Worm (Caenorhabditis elegans) whole organism, mixed stage, embryonic: ENCODE measurements around the gene M03B6.4.
A peak's percentile ranks its signal among the peaks of the same experiment; 100 is the strongest.

Experiments
- M03D4.4 ChIP-seq: sonication (generic microtip); optimal IDR thresholded peaks from 2 replicates; lab custom pipeline; 2017; ENCODE audit warnings: mild to moderate bottlenecking, missing genetic modification characterization, missing compliant biosample characterization
- bed-3 ChIP-seq: fragments of 200-800 bp; sonication (Bioruptor generic); optimal IDR thresholded peaks from 3 replicates; lab custom pipeline; 2018; ENCODE audit warnings: mild to moderate bottlenecking, missing genetic modification characterization, moderate library complexity, missing compliant biosample characterization
- blmp-1 ChIP-seq: fragments of 150-350 bp; optimal IDR thresholded peaks from 2 replicates; lab custom pipeline; 2014; ENCODE audit warnings: missing biosample characterization, missing genetic modification characterization
- ceh-39 ChIP-seq: fragments of 150-350 bp; optimal IDR thresholded peaks from 2 replicates; lab custom pipeline; 2014; ENCODE audit warnings: missing biosample characterization, missing genetic modification characterization
- ceh-43 ChIP-seq: fragments of 200-800 bp; sonication (Bioruptor generic); optimal IDR thresholded peaks from 2 replicates; lab custom pipeline; 2018; ENCODE audit warnings: mild to moderate bottlenecking, missing genetic modification characterization, moderate library complexity, missing compliant biosample characterization
- ceh-83 ChIP-seq: fragments of 200-800 bp; sonication (Bioruptor generic); optimal IDR thresholded peaks from 2 replicates; lab custom pipeline; 2018; ENCODE audit warnings: mild to moderate bottlenecking, missing genetic modification characterization, missing compliant biosample characterization
- ces-1 ChIP-seq: fragments of 150-350 bp; optimal IDR thresholded peaks from 2 replicates; lab custom pipeline; 2014; ENCODE audit warnings: missing biosample characterization, missing genetic modification reagents, missing genetic modification characterization
- cnd-1 ChIP-seq: fragments of 200-800 bp; sonication (Bioruptor generic); optimal IDR thresholded peaks from 2 replicates; lab custom pipeline; 2018; ENCODE audit warnings: mild to moderate bottlenecking, missing genetic modification characterization, missing compliant biosample characterization
- drap-1 ChIP-seq: fragments of 200-800 bp; sonication (Bioruptor generic); optimal IDR thresholded peaks from 3 replicates; lab custom pipeline; 2018; ENCODE audit warnings: mild to moderate bottlenecking, missing genetic modification characterization, missing compliant biosample characterization
- elt-1 ChIP-seq: sonication (generic microtip); optimal IDR thresholded peaks from 2 replicates; lab custom pipeline; 2017; ENCODE audit warnings: missing genetic modification characterization, mild to moderate bottlenecking, missing compliant biosample characterization, antibody characterized with exemption, moderate library complexity, borderline replicate concordance; ENCODE audit not compliant: insufficient read depth
- elt-3 ChIP-seq: fragments of 150-350 bp; optimal IDR thresholded peaks from 2 replicates; lab custom pipeline; 2014; ENCODE audit warnings: missing biosample characterization, missing genetic modification characterization
- ham-2 ChIP-seq: fragments of 200-800 bp; sonication (Bioruptor generic); optimal IDR thresholded peaks from 2 replicates; lab custom pipeline; 2018; ENCODE audit warnings: mild to moderate bottlenecking, missing genetic modification characterization, missing compliant biosample characterization
- hlh-1 ChIP-seq: fragments of 150-350 bp; optimal IDR thresholded peaks from 2 replicates; lab custom pipeline; 2014; ENCODE audit warnings: missing biosample characterization, missing genetic modification reagents, missing genetic modification characterization
- lin-13 ChIP-seq: fragments of 150-350 bp; optimal IDR thresholded peaks from 2 replicates; lab custom pipeline; 2014; ENCODE audit warnings: missing biosample characterization, missing genetic modification characterization
- lin-32 ChIP-seq: fragments of 200-800 bp; sonication (Bioruptor generic); optimal IDR thresholded peaks from 2 replicates; lab custom pipeline; 2018; ENCODE audit warnings: mild to moderate bottlenecking, missing genetic modification characterization, missing compliant biosample characterization
- nhr-12 ChIP-seq: fragments of 150-350 bp; optimal IDR thresholded peaks from 2 replicates; lab custom pipeline; 2014; ENCODE audit warnings: missing biosample characterization, missing genetic modification characterization
- nhr-2 ChIP-seq: fragments of 150-350 bp; optimal IDR thresholded peaks from 2 replicates; lab custom pipeline; 2014; ENCODE audit warnings: missing biosample characterization, missing genetic modification characterization
- nhr-28 ChIP-seq: fragments of 150-350 bp; optimal IDR thresholded peaks from 2 replicates; lab custom pipeline; 2014; ENCODE audit warnings: missing biosample characterization, missing genetic modification characterization
- nhr-76 ChIP-seq: sonication (generic microtip); optimal IDR thresholded peaks from 2 replicates; lab custom pipeline; 2017; ENCODE audit warnings: missing biosample characterization, missing genetic modification characterization
- pha-4 ChIP-seq: fragments of 150-350 bp; optimal IDR thresholded peaks from 2 replicates; lab custom pipeline; 2018; ENCODE audit warnings: missing biosample characterization, missing genetic modification reagents, missing genetic modification characterization
- sem-2 ChIP-seq: fragments of 200-800 bp; sonication (Bioruptor generic); optimal IDR thresholded peaks from 2 replicates; lab custom pipeline; 2018; ENCODE audit warnings: mild to moderate bottlenecking, missing genetic modification characterization, missing compliant biosample characterization
- snpc-4 ChIP-seq: fragments of 150-350 bp; optimal IDR thresholded peaks from 2 replicates; lab custom pipeline; 2014; ENCODE audit warnings: missing biosample characterization, missing genetic modification characterization
- sptf-1 ChIP-seq: sonication (generic microtip); optimal IDR thresholded peaks from 2 replicates; lab custom pipeline; 2017; ENCODE audit warnings: mild to moderate bottlenecking, missing genetic modification characterization, moderate library complexity, missing compliant biosample characterization
- tbx-8 ChIP-seq: fragments of 200-800 bp; sonication (Bioruptor generic); optimal IDR thresholded peaks from 2 replicates; lab custom pipeline; 2018; ENCODE audit warnings: mild to moderate bottlenecking, missing genetic modification characterization, moderate library complexity, missing compliant biosample characterization
- unc-120 ChIP-seq: sonication (generic microtip); optimal IDR thresholded peaks from 2 replicates; lab custom pipeline; 2017; ENCODE audit warnings: missing genetic modification characterization, missing compliant biosample characterization; ENCODE audit not compliant: poor library complexity, severe bottlenecking
- unc-39 ChIP-seq: fragments of 150-350 bp; optimal IDR thresholded peaks from 2 replicates; lab custom pipeline; 2014; ENCODE audit warnings: missing biosample characterization, missing genetic modification characterization
- unc-62 ChIP-seq: fragments of 150-350 bp; optimal IDR thresholded peaks from 2 replicates; lab custom pipeline; 2014; ENCODE audit warnings: missing biosample characterization, missing genetic modification reagents, missing genetic modification characterization
- zip-8 ChIP-seq: fragments of 150-350 bp; optimal IDR thresholded peaks from 2 replicates; lab custom pipeline; 2014; ENCODE audit warnings: missing biosample characterization, missing genetic modification characterization
- ztf-11 ChIP-seq: fragments of 150-350 bp; optimal IDR thresholded peaks from 2 replicates; lab custom pipeline; 2014; ENCODE audit warnings: missing biosample characterization, missing genetic modification characterization

The M03B6.4 gene

ce11 chrX:13864191-13864590 lies 5.5 kb downstream of the M03B6.4 start, which contains the start of gene M03B6.3:
M03B6.3 (minus strand) TSS chrX:13864292.
- TF ChIP-seq ceh-39 (tag; lab: Kevin White, UChicago) (no peak), blmp-1 (tag; lab: Kevin White, UChicago) (peak; percentile 83)

- TF ChIP-seq unc-62 (GFP tag; lab: Kevin White, UChicago) (peak; percentile 58), unc-120 (no peak)
These were observed 12.5 kb downstream of the M03B6.4 start for ce11 chrX:13871110-13871509.

- TF ChIP-seq snpc-4 (no peak), lin-13 (tag; lab: Kevin White, UChicago) (no peak), cnd-1 (tag; lab: Kevin White, UChicago) (no peak), sem-2 (GFP tag; lab: Kevin White, UChicago) (no peak), ceh-43 (GFP tag; lab: Kevin White, UChicago) (no peak), drap-1 (no peak), sptf-1 (tag; lab: Kevin White, UChicago) (peak; percentile 9), nhr-2 (no peak), nhr-76 (tag; lab: Kevin White, UChicago) (no peak), nhr-28 (tag; lab: Kevin White, UChicago) (no peak), unc-62 (GFP tag; lab: Kevin White, UChicago) (peak; percentile 90), pha-4 (no peak), unc-120 (peak; percentile 88), hlh-1 (peak; percentile 98), ztf-11 (no peak), unc-39 (tag; lab: Kevin White, UChicago) (no peak)
These were observed 14.8 kb downstream of the M03B6.4 start for ce11 chrX:13873324-13873933.

ce11 chrX:13875913-13876312 lies 17.3 kb downstream of the M03B6.4 start:
- TF ChIP-seq ces-1 (GFP tag; lab: Kevin White, UChicago): peak; percentile 87
- no peak for TF ChIP-seq snpc-4

ce11 chrX:13876860-13877259 lies 18.2 kb downstream of the M03B6.4 start:
- TF ChIP-seq nhr-2 (no peak), ham-2 (GFP tag; lab: Kevin White, UChicago) (no peak)

ce11 chrX:13878082-13878481 lies 19.4 kb downstream of the M03B6.4 start:
- TF ChIP-seq nhr-12 (tag; lab: Kevin White, UChicago): no peak
- TF ChIP-seq lin-32: no peak
- no peak for TF ChIP-seq nhr-76 (tag; lab: Kevin White, UChicago)
- TF ChIP-seq drap-1: no peak
- TF ChIP-seq ces-1 (GFP tag; lab: Kevin White, UChicago): no peak
- TF ChIP-seq ham-2 (GFP tag; lab: Kevin White, UChicago): no peak
- no peak for TF ChIP-seq unc-62 (GFP tag; lab: Kevin White, UChicago)
- TF ChIP-seq nhr-28 (tag; lab: Kevin White, UChicago): no peak
- no peak for TF ChIP-seq nhr-2
- no peak for TF ChIP-seq tbx-8 (GFP tag; lab: Kevin White, UChicago)
- TF ChIP-seq M03D4.4 (tag; lab: Kevin White, UChicago): no peak
- TF ChIP-seq bed-3 (GFP tag; lab: Kevin White, UChicago): no peak
- no peak for TF ChIP-seq zip-8
- TF ChIP-seq blmp-1 (tag; lab: Kevin White, UChicago): no peak
- TF ChIP-seq ceh-83 (GFP tag; lab: Kevin White, UChicago): no peak
- no peak for TF ChIP-seq lin-13 (tag; lab: Kevin White, UChicago)
- no peak for TF ChIP-seq sem-2 (GFP tag; lab: Kevin White, UChicago)
- no peak for TF ChIP-seq elt-3 (tag; lab: Kevin White, UChicago)

ce11 chrX:13881760-13882369 lies 23.2 kb downstream of the M03B6.4 start:
- TF ChIP-seq ces-1 (GFP tag; lab: Kevin White, UChicago): peak; percentile 92
- no peak for TF ChIP-seq bed-3 (GFP tag; lab: Kevin White, UChicago)
- no peak for TF ChIP-seq ceh-39 (tag; lab: Kevin White, UChicago)
- peak; percentile 68 for TF ChIP-seq lin-32
- TF ChIP-seq lin-13 (tag; lab: Kevin White, UChicago): no peak
- TF ChIP-seq drap-1: no peak
- peak; percentile 59 for TF ChIP-seq cnd-1 (tag; lab: Kevin White, UChicago)
- TF ChIP-seq hlh-1: peak; percentile 20
- TF ChIP-seq elt-1 (tag; lab: Kevin White, UChicago): peak; percentile 24
- TF ChIP-seq ham-2 (GFP tag; lab: Kevin White, UChicago): no peak
- TF ChIP-seq, all 35 proteins: peak for 5
